Fruit fly (Drosophila melanogaster) whole organism, embryonic: ENCODE data around the gene CG31388.

ENCODE experiments used
- Ada2b ChIP-seq: fragments of 200-800 bp; sonication (Bioruptor generic); IDR thresholded peaks from 2 replicates; pipeline ENCODE4 v1.3.6; 2022; ENCODE audit warnings: missing biosample characterization, missing genetic modification characterization
- Atf6 ChIP-seq: fragments of 200-800 bp; sonication (Bioruptor generic); IDR thresholded peaks from 2 replicates; pipeline ENCODE4 v1.3.6; 2022; ENCODE audit warnings: missing biosample characterization, missing genetic modification characterization
- CG10321 ChIP-seq: fragments of 200-800 bp; sonication (Bioruptor generic); IDR thresholded peaks from 2 replicates; pipeline ENCODE4 v1.3.6; 2022; ENCODE audit warnings: missing biosample characterization, missing genetic modification characterization
- CG11456 ChIP-seq: fragments of 200-800 bp; sonication (Bioruptor generic); IDR thresholded peaks from 3 replicates; pipeline ENCODE4 v1.3.6; 2022; ENCODE audit warnings: missing biosample characterization, missing genetic modification characterization
- CG13287 ChIP-seq: fragments of 200-800 bp; sonication (Bioruptor generic); IDR thresholded peaks from 2 replicates; pipeline ENCODE4 v1.3.6; 2022; ENCODE audit warnings: missing biosample characterization, missing genetic modification characterization; ENCODE audit not compliant: partially characterized antibody
- CG14965 ChIP-seq: fragments of 200-800 bp; sonication (Bioruptor generic); optimal IDR thresholded peaks from 2 replicates; lab custom pipeline; 2016; ENCODE audit warnings: missing biosample characterization, missing genetic modification characterization, borderline replicate concordance
- CG16779 ChIP-seq: fragments of 200-800 bp; sonication (Bioruptor generic); IDR thresholded peaks from 2 replicates; pipeline ENCODE4 v1.3.6; 2022; ENCODE audit warnings: missing biosample characterization, missing genetic modification characterization
- CG17328 ChIP-seq: fragments of 200-800 bp; sonication (Bioruptor generic); IDR thresholded peaks from 2 replicates; pipeline ENCODE4 v1.3.6; 2022; ENCODE audit warnings: missing biosample characterization, missing genetic modification characterization
- CG18262 ChIP-seq: fragments of 200-800 bp; optimal IDR thresholded peaks from 3 replicates; lab custom pipeline; 2019; ENCODE audit warnings: missing biosample characterization, mild to moderate bottlenecking, missing genetic modification characterization, moderate library complexity
- CG1832 ChIP-seq: fragments of 200-800 bp; sonication (Bioruptor generic); optimal IDR thresholded peaks from 2 replicates; lab custom pipeline; 2017; ENCODE audit warnings: missing biosample characterization, mild to moderate bottlenecking, missing genetic modification characterization, inconsistent platforms
- CG18599 ChIP-seq: fragments of 200-800 bp; sonication (Bioruptor generic); optimal IDR thresholded peaks from 3 replicates; lab custom pipeline; 2017; ENCODE audit warnings: missing biosample characterization, missing genetic modification characterization, mild to moderate bottlenecking, moderate library complexity, missing genetic modification reagents
- CG2116 ChIP-seq: fragments of 200-800 bp; sonication (Bioruptor generic); optimal IDR thresholded peaks from 3 replicates; lab custom pipeline; 2018; ENCODE audit warnings: missing biosample characterization, mild to moderate bottlenecking, missing genetic modification characterization
- CG2875 ChIP-seq: fragments of 200-800 bp; sonication (Bioruptor generic); optimal IDR thresholded peaks from 2 replicates; lab custom pipeline; 2017; ENCODE audit warnings: missing biosample characterization, mild to moderate bottlenecking, missing genetic modification characterization, missing genetic modification reagents
- CG30403 ChIP-seq: fragments of 200-800 bp; sonication (Bioruptor generic); optimal IDR thresholded peaks from 3 replicates; lab custom pipeline; 2016; ENCODE audit warnings: missing biosample characterization, missing genetic modification characterization
- CG32767 ChIP-seq: fragments of 200-800 bp; sonication (Bioruptor generic); IDR thresholded peaks from 2 replicates; pipeline ENCODE4 v1.3.6; 2022; ENCODE audit warnings: missing biosample characterization, missing genetic modification characterization
- CG3281 ChIP-seq: fragments of 200-800 bp; sonication (Bioruptor generic); optimal IDR thresholded peaks from 3 replicates; lab custom pipeline; 2017; ENCODE audit warnings: missing biosample characterization, mild to moderate bottlenecking, missing genetic modification characterization
- CG7928 ChIP-seq: fragments of 200-800 bp; sonication (Bioruptor generic); optimal IDR thresholded peaks from 2 replicates; lab custom pipeline; 2017; ENCODE audit warnings: missing biosample characterization, mild to moderate bottlenecking, missing genetic modification characterization
- CG9609 ChIP-seq: fragments of 200-800 bp; sonication (Bioruptor generic); optimal IDR thresholded peaks from 3 replicates; lab custom pipeline; 2016; ENCODE audit warnings: missing biosample characterization, missing genetic modification characterization
- CkIIα-i1 ChIP-seq: fragments of 200-800 bp; sonication (Bioruptor generic); IDR thresholded peaks from 2 replicates; pipeline ENCODE4 v1.3.6; 2022; ENCODE audit warnings: missing biosample characterization, missing genetic modification characterization
- Drgx ChIP-seq: fragments of 200-800 bp; sonication (Bioruptor generic); IDR thresholded peaks from 2 replicates; pipeline ENCODE4 v1.3.6; 2022; ENCODE audit warnings: missing biosample characterization, missing genetic modification characterization
- Eip74EF ChIP-seq, 2 experiments: fragments of 200-800 bp in 1 of 2; fragments of >200 bp in 1 of 2; sonication (Bioruptor generic) in 1 of 2; optimal IDR thresholded peaks; 2 replicates each; lab custom pipeline; 2017 to 2019; ENCODE audit warnings: missing biosample characterization in 2 of 2, missing genetic modification characterization in 2 of 2, mild to moderate bottlenecking in 1 of 2, moderate library complexity in 1 of 2
- Gug ChIP-seq: fragments of 200-800 bp; sonication (Bioruptor generic); IDR thresholded peaks from 4 replicates; pipeline ENCODE4 v1.3.6; 2022; ENCODE audit warnings: missing biosample characterization, missing genetic modification characterization
- HLH54F ChIP-seq: fragments of 200-800 bp; sonication (Bioruptor generic); optimal IDR thresholded peaks from 3 replicates; lab custom pipeline; 2016; ENCODE audit warnings: missing biosample characterization, missing genetic modification characterization
- Mes4 ChIP-seq: fragments of 200-800 bp; sonication (Bioruptor generic); optimal IDR thresholded peaks from 2 replicates; lab custom pipeline; 2016; ENCODE audit warnings: missing biosample characterization, missing genetic modification characterization
- Mrtf ChIP-seq: fragments of 200-800 bp; sonication (Bioruptor generic); IDR thresholded peaks from 3 replicates; pipeline ENCODE4 v1.3.6; 2022; ENCODE audit warnings: missing biosample characterization, missing genetic modification characterization
- NC2β ChIP-seq: fragments of 200-800 bp; sonication (Bioruptor generic); optimal IDR thresholded peaks from 2 replicates; lab custom pipeline; 2016; ENCODE audit warnings: missing biosample characterization, missing genetic modification characterization
- Sin3A ChIP-seq: fragments of >200 bp; optimal IDR thresholded peaks from 2 replicates; lab custom pipeline; 2018
- bbx ChIP-seq: fragments of 200-800 bp; sonication (Bioruptor generic); IDR thresholded peaks from 2 replicates; pipeline ENCODE4 v1.3.6; 2022; ENCODE audit warnings: missing biosample characterization, missing genetic modification characterization; ENCODE audit not compliant: partially characterized antibody
- cato ChIP-seq: fragments of 200-800 bp; sonication (Bioruptor generic); optimal IDR thresholded peaks from 2 replicates; lab custom pipeline; 2016; ENCODE audit warnings: missing biosample characterization, missing genetic modification characterization, borderline replicate concordance
- caup ChIP-seq: fragments of 200-800 bp; sonication (Bioruptor generic); optimal IDR thresholded peaks from 3 replicates; lab custom pipeline; 2017; ENCODE audit warnings: missing biosample characterization, mild to moderate bottlenecking, missing genetic modification characterization, moderate library complexity; ENCODE audit not compliant: severe bottlenecking
- crp ChIP-seq, 2 experiments: fragments of 200-800 bp; sonication (Bioruptor generic); optimal IDR thresholded peaks; 2 replicates in 1 of 2; 3 replicates in 1 of 2; lab custom pipeline; 2017; ENCODE audit warnings: missing biosample characterization in 2 of 2, missing genetic modification characterization in 2 of 2, mild to moderate bottlenecking in 1 of 2, moderate library complexity in 1 of 2
- dmrt99B ChIP-seq: fragments of 200-800 bp; sonication (Bioruptor generic); optimal IDR thresholded peaks from 2 replicates; lab custom pipeline; 2018; ENCODE audit warnings: missing biosample characterization, mild to moderate bottlenecking, missing genetic modification characterization, moderate library complexity
- en ChIP-seq: fragments of 200-800 bp; sonication (Bioruptor generic); optimal IDR thresholded peaks from 2 replicates; lab custom pipeline; 2016; ENCODE audit warnings: missing biosample characterization, missing genetic modification characterization
- exex ChIP-seq: fragments of 200-800 bp; sonication (Bioruptor generic); optimal IDR thresholded peaks from 4 replicates; lab custom pipeline; 2018; ENCODE audit warnings: missing biosample characterization, mild to moderate bottlenecking, missing genetic modification characterization, moderate library complexity
- fd102C ChIP-seq: fragments of 200-800 bp; sonication (Bioruptor generic); optimal IDR thresholded peaks from 2 replicates; lab custom pipeline; 2018; ENCODE audit warnings: missing biosample characterization, mild to moderate bottlenecking, missing genetic modification characterization, moderate library complexity
- gro ChIP-seq: fragments of 200-800 bp; sonication (Bioruptor generic); optimal IDR thresholded peaks from 2 replicates; lab custom pipeline; 2016; ENCODE audit warnings: missing biosample characterization, missing genetic modification characterization
- hb ChIP-seq: fragments of 200-800 bp; sonication (Bioruptor generic); IDR thresholded peaks from 3 replicates; pipeline ENCODE4 v1.3.6; 2022; ENCODE audit warnings: missing biosample characterization, missing genetic modification characterization; ENCODE audit not compliant: partially characterized antibody
- lbe ChIP-seq: fragments of 200-800 bp; sonication (Bioruptor generic); optimal IDR thresholded peaks from 2 replicates; lab custom pipeline; 2016; ENCODE audit warnings: missing biosample characterization, mild to moderate bottlenecking, missing genetic modification characterization
- mam ChIP-seq: fragments of 200-800 bp; sonication (Bioruptor generic); optimal IDR thresholded peaks from 3 replicates; lab custom pipeline; 2016; ENCODE audit warnings: missing biosample characterization, missing genetic modification characterization
- nmo ChIP-seq: fragments of 200-800 bp; sonication (Bioruptor generic); optimal IDR thresholded peaks from 2 replicates; lab custom pipeline; 2018; ENCODE audit warnings: missing biosample characterization, mild to moderate bottlenecking, missing genetic modification characterization, moderate library complexity
- pita ChIP-seq: fragments of 200-800 bp; sonication (Bioruptor generic); optimal IDR thresholded peaks from 2 replicates; lab custom pipeline; 2017; ENCODE audit warnings: missing biosample characterization, mild to moderate bottlenecking, missing genetic modification characterization
- pnt ChIP-seq: fragments of 200-800 bp; sonication (Bioruptor generic); optimal IDR thresholded peaks from 3 replicates; lab custom pipeline; 2016; ENCODE audit warnings: missing biosample characterization, missing genetic modification characterization
- pzg ChIP-seq: fragments of 200-800 bp; sonication (Bioruptor generic); optimal IDR thresholded peaks from 3 replicates; lab custom pipeline; 2018; ENCODE audit warnings: missing biosample characterization, mild to moderate bottlenecking, missing genetic modification characterization, moderate library complexity
- rib ChIP-seq: fragments of 200-800 bp; sonication (Bioruptor generic); IDR thresholded peaks from 2 replicates; pipeline ENCODE4 v1.3.6; 2022; ENCODE audit warnings: missing biosample characterization, missing genetic modification characterization
- tgo ChIP-seq: fragments of 200-800 bp; sonication (Bioruptor generic); IDR thresholded peaks from 3 replicates; pipeline ENCODE4 v1.3.6; 2022; ENCODE audit warnings: missing biosample characterization, missing genetic modification characterization
- tll ChIP-seq, 2 experiments: fragments of 200-800 bp in 1 of 2; fragments of >200 bp in 1 of 2; sonication (Bioruptor generic) in 1 of 2; optimal IDR thresholded peaks; 2 replicates each; lab custom pipeline; 2017 to 2019; ENCODE audit warnings: missing biosample characterization in 2 of 2, missing genetic modification characterization in 2 of 2, mild to moderate bottlenecking in 1 of 2, moderate library complexity in 1 of 2
- tx ChIP-seq: fragments of 200-800 bp; sonication (Bioruptor generic); optimal IDR thresholded peaks from 2 replicates; lab custom pipeline; 2016; ENCODE audit warnings: missing biosample characterization, missing genetic modification characterization
- unc-4 ChIP-seq: fragments of 200-800 bp; sonication (Bioruptor generic); IDR thresholded peaks from 2 replicates; pipeline ENCODE4 v1.3.6; 2022; ENCODE audit warnings: missing biosample characterization, missing genetic modification characterization; ENCODE audit not compliant: partially characterized antibody

Gene CG31388

DNA sequence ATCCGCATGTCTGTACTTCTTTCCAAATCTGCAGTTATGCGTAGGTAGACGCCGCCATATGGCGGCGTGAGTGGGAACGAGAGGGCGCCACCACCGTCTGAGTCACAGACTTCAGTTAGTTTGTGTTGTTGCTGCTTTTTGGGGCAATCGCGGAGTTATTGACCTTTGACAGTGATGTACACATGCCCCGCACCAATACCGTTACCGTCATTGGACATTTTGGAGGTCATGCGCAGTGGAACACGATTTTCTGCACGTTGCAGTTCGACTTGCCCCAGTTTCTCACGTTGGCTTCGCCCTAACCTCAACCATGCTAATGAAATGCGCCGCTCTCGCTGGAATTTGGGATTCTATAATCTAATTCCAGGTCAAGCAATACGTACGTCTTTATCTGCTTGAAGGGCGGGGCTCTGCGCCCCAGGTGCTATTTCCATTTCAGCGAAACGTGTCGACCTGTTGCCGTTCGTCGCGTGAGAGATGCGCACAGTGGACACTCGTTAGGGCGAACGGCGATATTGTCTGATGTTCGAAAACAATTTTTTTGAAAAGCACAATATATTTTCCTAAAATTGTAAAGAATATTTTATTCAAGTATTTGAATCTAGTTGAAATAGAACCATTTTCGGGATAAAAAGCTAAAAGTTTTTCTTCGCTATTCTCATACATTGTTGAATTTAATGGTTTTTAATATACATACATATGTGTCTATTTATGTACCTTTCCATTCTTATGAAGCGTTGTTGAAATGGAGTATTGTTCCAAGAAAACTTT is 26.1 kb upstream of the CG31388 start (continued):
- TF ChIP-seq Mes4 (GFP tag; lab: Kevin White, UChicago): peak; percentile 54
- TF ChIP-seq crp (GFP tag; optimal IDR thresholded peaks at IDR 0.05; lab: Kevin White, UChicago): no peak
- TF ChIP-seq pnt (GFP tag; lab: Kevin White, UChicago): peak; percentile 63
- TF ChIP-seq tll (GFP tag; optimal IDR thresholded peaks at IDR 0.05; lab: Kevin White, UChicago): peak in 1 of 2 experiments; percentile 5
- TF ChIP-seq caup: peak; percentile 56
- TF ChIP-seq unc-4: no peak
- peak; percentile 70 for TF ChIP-seq gro
- peak; percentile 5; the same call in 1 of the 2 replicates for TF ChIP-seq CG10321
- TF ChIP-seq hb: no peak
- peak; percentile 63 for TF ChIP-seq CG3281 (GFP tag; lab: Kevin White, UChicago)
- no peak for TF ChIP-seq Sin3A
- peak; percentile 20 for TF ChIP-seq pzg (GFP tag; lab: Kevin White, UChicago)
- TF ChIP-seq CG30403 (GFP tag; lab: Kevin White, UChicago): peak; percentile 88
- peak; percentile 61 for TF ChIP-seq CG18262 (tag; lab: Kevin White, UChicago)
- peak; percentile 31 for TF ChIP-seq CG2875 (GFP tag; lab: Kevin White, UChicago)
- peak; percentile 78 for TF ChIP-seq CG17328 (GFP tag; lab: Robert Waterston, UW)
- no peak for TF ChIP-seq pita (GFP tag; lab: Kevin White, UChicago)
- peak; percentile 87 for TF ChIP-seq Gug (GFP tag; lab: Robert Waterston, UW)
- TF ChIP-seq bbx (GFP tag; lab: Robert Waterston, UW): 0 out of 2 replicates have a peak, but pooled peaks have one; percentile 31
- TF ChIP-seq Atf6 (GFP tag; lab: Robert Waterston, UW): peak; percentile 73
- TF ChIP-seq mam (GFP tag; lab: Kevin White, UChicago): peak; percentile 87
- peak; percentile 11 for TF ChIP-seq fd102C (GFP tag; lab: Kevin White, UChicago)
- TF ChIP-seq CG32767 (GFP tag; lab: Robert Waterston, UW): peak; percentile 53
- peak; percentile 73 for TF ChIP-seq CG18599 (GFP tag; lab: Kevin White, UChicago)
- TF ChIP-seq en (GFP tag; lab: Kevin White, UChicago): no peak
- TF ChIP-seq CG14965: no peak
- TF ChIP-seq Mrtf (GFP tag; lab: Robert Waterston, UW): peak; percentile 64
- peak; percentile 77 for TF ChIP-seq CG16779
- peak; percentile 6 for TF ChIP-seq cato (GFP tag; lab: Kevin White, UChicago)
- TF ChIP-seq tx (GFP tag; lab: Kevin White, UChicago): peak; percentile 65
- peak; percentile 62 for TF ChIP-seq CG9609 (GFP tag; lab: Kevin White, UChicago)
- TF ChIP-seq exex (tag; lab: Kevin White, UChicago): peak; percentile 49
- peak; percentile 73 for TF ChIP-seq Ada2b
- no peak; the same call in 1 of the 2 replicates for TF ChIP-seq CG13287 (GFP tag; lab: Robert Waterston, UW)
- TF ChIP-seq dmrt99B (tag; lab: Kevin White, UChicago): peak; percentile 74
- peak; percentile 86 for TF ChIP-seq CG11456 (GFP tag; lab: Robert Waterston, UW)
- TF ChIP-seq rib (GFP tag; lab: Robert Waterston, UW): peak; percentile 65; the same call in 1 of the 2 replicates
- TF ChIP-seq CG2116 (GFP tag; lab: Kevin White, UChicago): peak; percentile 18
- peak in 1 of 2 experiments; percentile 8 for TF ChIP-seq Eip74EF (GFP tag; optimal IDR thresholded peaks at IDR 0.05; lab: Kevin White, UChicago)
- TF ChIP-seq Drgx (GFP tag; lab: Robert Waterston, UW): peak; percentile 70
- peak; percentile 48 for TF ChIP-seq NC2β (GFP tag; lab: Kevin White, UChicago)
- TF ChIP-seq tgo (GFP tag; lab: Robert Waterston, UW): peak; percentile 79
- peak; percentile 63 for TF ChIP-seq nmo (GFP tag; lab: Kevin White, UChicago)
- no peak for TF ChIP-seq CkIIα-i1 (GFP tag; lab: Robert Waterston, UW)
- no peak for TF ChIP-seq CG7928 (GFP tag; lab: Kevin White, UChicago)
- peak; percentile 45 for TF ChIP-seq lbe (GFP tag; lab: Kevin White, UChicago)
- peak; percentile 74 for TF ChIP-seq HLH54F (GFP tag; lab: Kevin White, UChicago)
- TF ChIP-seq CG1832 (GFP tag; lab: Kevin White, UChicago): peak; percentile 43
